Fruit fly (Drosophila melanogaster): ENCODE measurements around the gene CG15784.

Gene CG15784

DNA sequence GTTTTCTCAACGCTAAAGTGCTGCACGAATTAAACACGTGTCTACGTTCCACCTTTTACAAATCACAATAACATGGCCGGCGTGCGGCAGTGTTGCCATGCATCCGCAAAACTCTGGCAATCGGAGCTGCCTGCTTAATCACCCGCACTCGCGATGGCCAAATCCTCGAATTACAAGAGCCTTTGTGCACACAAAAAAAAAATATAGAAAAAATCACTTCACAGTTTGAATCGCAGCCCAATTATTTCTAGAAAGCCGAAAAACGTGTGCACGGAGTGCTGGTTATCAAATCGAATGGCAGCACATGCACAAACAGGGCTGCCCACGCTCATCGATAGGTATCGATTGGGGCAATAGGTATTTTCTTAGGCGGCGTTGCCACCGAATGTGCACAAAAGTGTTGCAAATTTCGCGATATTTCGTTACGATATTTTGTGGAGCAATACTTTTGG is 8.8 kb upstream of the CG15784 start, which contains the start of gene spoon (continued):
- TF ChIP-seq cwo (GFP tag; optimal IDR thresholded peaks at IDR 0.05): peak; percentile 84
- no peak for TF ChIP-seq h (optimal IDR thresholded peaks at IDR 0.05)
- peak; percentile 36 for TF ChIP-seq Abd-B (GFP tag; optimal IDR thresholded peaks at IDR 0.05)
- TF ChIP-seq CG17612 (GFP tag; IDR thresholded peaks at IDR 0.05): no peak
- peak; percentile 65 for TF ChIP-seq HmgD (GFP tag; optimal IDR thresholded peaks at IDR 0.05)
- TF ChIP-seq Mad (GFP tag; optimal IDR thresholded peaks at IDR 0.05): no peak
- TF ChIP-seq run (tag; optimal IDR thresholded peaks at IDR 0.05): no peak
- TF ChIP-seq tll (GFP tag; optimal IDR thresholded peaks at IDR 0.05): no peak
- TF ChIP-seq Gsc (GFP tag; IDR thresholded peaks at IDR 0.05): no peak
- peak; percentile 65 for TF ChIP-seq CG7928 (GFP tag; optimal IDR thresholded peaks at IDR 0.05)
- peak; percentile 91 for TF ChIP-seq trem (tag; optimal IDR thresholded peaks at IDR 0.05)
- peak; percentile 25 for TF ChIP-seq tx (GFP tag; optimal IDR thresholded peaks at IDR 0.05)
- TF ChIP-seq CG10321 (GFP tag; IDR thresholded peaks at IDR 0.05): no peak
- TF ChIP-seq CG8478 (optimal IDR thresholded peaks at IDR 0.05): no peak
- peak; percentile 17 for TF ChIP-seq CTCF (GFP tag; optimal IDR thresholded peaks at IDR 0.05)
- TF ChIP-seq CG8281 (tag; optimal IDR thresholded peaks at IDR 0.05): no peak
- peak; percentile 57; the same call in 1 of the 2 replicates for TF ChIP-seq CG6272 (GFP tag; IDR thresholded peaks at IDR 0.05)
- TF ChIP-seq Hmx (GFP tag; optimal IDR thresholded peaks at IDR 0.05): no peak
- TF ChIP-seq CG9215 (GFP tag; IDR thresholded peaks at IDR 0.05): peak; percentile 64
- TF ChIP-seq CG34422 (GFP tag; IDR thresholded peaks at IDR 0.05): no peak
- TF ChIP-seq CG6683 (GFP tag; optimal IDR thresholded peaks at IDR 0.05): no peak
- TF ChIP-seq Chrac-16 (GFP tag; optimal IDR thresholded peaks at IDR 0.05): no peak
- TF ChIP-seq HLH54F (GFP tag; optimal IDR thresholded peaks at IDR 0.05): peak; percentile 43
- TF ChIP-seq CG15696 (tag; optimal IDR thresholded peaks at IDR 0.05): no peak
- no peak for TF ChIP-seq Hr78 (GFP tag; optimal IDR thresholded peaks at IDR 0.05)
- no peak for TF ChIP-seq aop (GFP tag; IDR thresholded peaks at IDR 0.05)
- TF ChIP-seq CG8944 (GFP tag; optimal IDR thresholded peaks at IDR 0.05): peak; percentile 25
- no peak for TF ChIP-seq CG4730 (GFP tag; IDR thresholded peaks at IDR 0.05)
- TF ChIP-seq exex (tag; optimal IDR thresholded peaks at IDR 0.05): no peak
- no peak for TF ChIP-seq CG17385 (GFP tag; optimal IDR thresholded peaks at IDR 0.05)
- TF ChIP-seq Dp (GFP tag; optimal IDR thresholded peaks at IDR 0.05): peak; percentile 16
- peak; percentile 97 for TF ChIP-seq CG42726 (GFP tag; IDR thresholded peaks at IDR 0.05; ENCODE audit: partially characterized antibody)
- TF ChIP-seq tap (tag; optimal IDR thresholded peaks at IDR 0.05): no peak
- TF ChIP-seq bsh (GFP tag; optimal IDR thresholded peaks at IDR 0.05): no peak
- peak; percentile 54 for TF ChIP-seq CG32532 (GFP tag; IDR thresholded peaks at IDR 0.05)
- no peak for TF ChIP-seq Asciz (GFP tag; optimal IDR thresholded peaks at IDR 0.05)
- no peak for TF ChIP-seq sens-2 (GFP tag; IDR thresholded peaks at IDR 0.05)
- peak; percentile 48 for TF ChIP-seq gfzf (GFP tag; optimal IDR thresholded peaks at IDR 0.05)
- no peak for TF ChIP-seq sc (optimal IDR thresholded peaks at IDR 0.05)
- no peak for TF ChIP-seq sc (GFP tag; optimal IDR thresholded peaks at IDR 0.05)
- no peak for TF ChIP-seq pfk (GFP tag; optimal IDR thresholded peaks at IDR 0.05)
- TF ChIP-seq CG13894 (tag; optimal IDR thresholded peaks at IDR 0.05): no peak
- TF ChIP-seq ftz-f1 (GFP tag; optimal IDR thresholded peaks at IDR 0.05): no peak
- TF ChIP-seq her (GFP tag; optimal IDR thresholded peaks at IDR 0.05): peak; percentile 30
- TF ChIP-seq hth (optimal IDR thresholded peaks at IDR 0.05): no peak
- TF ChIP-seq CG15269 (tag; optimal IDR thresholded peaks at IDR 0.05): no peak
- peak; percentile 9 for TF ChIP-seq CG17802 (tag; optimal IDR thresholded peaks at IDR 0.05)
- peak; percentile 95 for TF ChIP-seq knrl (GFP tag; IDR thresholded peaks at IDR 0.05; ENCODE audit: partially characterized antibody)
- peak; percentile 92 for TF ChIP-seq zen2 (GFP tag; IDR thresholded peaks at IDR 0.05; ENCODE audit: partially characterized antibody)
- TF ChIP-seq ind (GFP tag; optimal IDR thresholded peaks at IDR 0.05): peak; percentile 29
- no peak; the same call in 1 of the 2 replicates for TF ChIP-seq CG10366 (GFP tag; IDR thresholded peaks at IDR 0.05)
- peak; percentile 39; the same call in 1 of the 2 replicates for TF ChIP-seq vvl (GFP tag; IDR thresholded peaks at IDR 0.05)
- TF ChIP-seq Sin3A (optimal IDR thresholded peaks at IDR 0.05): peak; percentile 94
